Worm (Caenorhabditis elegans) whole organism, early embryonic: ENCODE data around the gene W03A5.6.

Source experiments
- B0310.2 ChIP-seq: sonication (generic microtip); optimal IDR thresholded peaks from 2 replicates; lab custom pipeline; 2016; ENCODE audit warnings: mild to moderate bottlenecking, missing genetic modification characterization, missing compliant biosample characterization
- F13C5.2 ChIP-seq: sonication (generic microtip); optimal IDR thresholded peaks from 2 replicates; lab custom pipeline; 2017; ENCODE audit warnings: mild to moderate bottlenecking, missing genetic modification characterization, inconsistent platforms, missing compliant biosample characterization
- aly-1 ChIP-seq: sonication (generic microtip); optimal IDR thresholded peaks from 2 replicates; lab custom pipeline; 2016; ENCODE audit warnings: missing genetic modification characterization, missing compliant biosample characterization
- ama-1 ChIP-seq: fragments of 150-350 bp; optimal IDR thresholded peaks from 2 replicates; lab custom pipeline; 2014
- ceh-13 ChIP-seq: fragments of 200-800 bp; sonication (Bioruptor generic); optimal IDR thresholded peaks from 2 replicates; lab custom pipeline; 2018; ENCODE audit warnings: mild to moderate bottlenecking, missing genetic modification characterization, missing compliant biosample characterization
- ceh-36 ChIP-seq: sonication (generic microtip); optimal IDR thresholded peaks from 2 replicates; lab custom pipeline; 2016; ENCODE audit warnings: missing genetic modification characterization, inconsistent platforms, missing compliant biosample characterization
- ets-7 ChIP-seq: sonication (generic microtip); optimal IDR thresholded peaks from 2 replicates; lab custom pipeline; 2016; ENCODE audit warnings: missing genotype, missing genetic modification characterization, missing compliant biosample characterization
- flt-1 ChIP-seq: fragments of 200-800 bp; sonication (Bioruptor generic); IDR thresholded peaks from 2 replicates; pipeline ENCODE4 v1.3.6; 2022; ENCODE audit warnings: missing genetic modification characterization, missing compliant biosample characterization
- hmbx-1 ChIP-seq: sonication (generic microtip); optimal IDR thresholded peaks from 2 replicates; lab custom pipeline; 2016; ENCODE audit warnings: mild to moderate bottlenecking, missing genetic modification characterization, missing compliant biosample characterization
- hmg-4 ChIP-seq: fragments of 200-800 bp; sonication (Bioruptor generic); optimal IDR thresholded peaks from 2 replicates; lab custom pipeline; 2018; ENCODE audit warnings: mild to moderate bottlenecking, missing genetic modification characterization, missing compliant biosample characterization
- hnd-1 ChIP-seq: sonication (generic microtip); optimal IDR thresholded peaks from 2 replicates; lab custom pipeline; 2016; ENCODE audit warnings: missing genetic modification characterization, missing compliant biosample characterization
- pes-1 ChIP-seq: fragments of 200-800 bp; sonication (Bioruptor generic); IDR thresholded peaks from 2 replicates; pipeline ENCODE4 v1.3.6; 2022; ENCODE audit warnings: missing genetic modification reagents, missing genetic modification characterization, missing compliant biosample characterization
- scrt-1 ChIP-seq: fragments of 200-800 bp; sonication (Bioruptor generic); IDR thresholded peaks from 2 replicates; pipeline ENCODE4 v1.3.6; 2022; ENCODE audit warnings: missing genetic modification characterization, missing compliant biosample characterization
- sea-1 ChIP-seq: fragments of 200-800 bp; sonication (Bioruptor generic); conservative IDR thresholded peaks from 2 replicates; pipeline ENCODE4 v1.3.6; 2022; ENCODE audit warnings: missing genetic modification characterization, missing compliant biosample characterization
- tbx-11 ChIP-seq: fragments of 200-800 bp; sonication (Bioruptor generic); IDR thresholded peaks from 2 replicates; pipeline ENCODE4 v1.3.6; 2022; ENCODE audit warnings: missing genetic modification characterization, missing compliant biosample characterization
- tbx-37 ChIP-seq: fragments of 200-800 bp; sonication (Bioruptor generic); conservative IDR thresholded peaks from 2 replicates; pipeline ENCODE4 v1.3.6; 2022; ENCODE audit warnings: missing genetic modification reagents, missing genetic modification characterization, missing compliant biosample characterization
- tra-4 ChIP-seq: sonication (generic microtip); optimal IDR thresholded peaks from 2 replicates; lab custom pipeline; 2017; ENCODE audit warnings: missing genetic modification characterization, missing compliant biosample characterization

The W03A5.6 gene

ce11 chrIII:5407588-5407987 is 32.9 kb downstream of the W03A5.6 start, which contains the start of gene W03A5.1:
Gene W03A5.1, plus strand, starts transcription at chrIII:5407888.
- TF ChIP-seq sea-1, result no peak
- no peak for TF ChIP-seq flt-1 (GFP tag; lab: Robert Waterston, UW)
- TF ChIP-seq pes-1 (GFP tag; lab: Robert Waterston, UW), result no peak
- TF ChIP-seq ceh-36 (tag; lab: Kevin White, UChicago), result no peak
- no peak for TF ChIP-seq ceh-13 (GFP tag; lab: Kevin White, UChicago)
- TF ChIP-seq hmg-4 (GFP tag; lab: Kevin White, UChicago), result no peak
- no peak for TF ChIP-seq tra-4 (tag; lab: Kevin White, UChicago)
- TF ChIP-seq ama-1 (lab: Kevin White, UChicago), result no peak
- TF ChIP-seq tbx-11 (GFP tag; lab: Robert Waterston, UW), result no peak
- no peak for TF ChIP-seq B0310.2 (tag; lab: Kevin White, UChicago)
- no peak for TF ChIP-seq scrt-1 (GFP tag; lab: Robert Waterston, UW)
- TF ChIP-seq aly-1, result no peak
- TF ChIP-seq hnd-1 (tag; lab: Kevin White, UChicago), result no peak
- no peak for TF ChIP-seq ets-7
- TF ChIP-seq F13C5.2, result no peak

DNA sequence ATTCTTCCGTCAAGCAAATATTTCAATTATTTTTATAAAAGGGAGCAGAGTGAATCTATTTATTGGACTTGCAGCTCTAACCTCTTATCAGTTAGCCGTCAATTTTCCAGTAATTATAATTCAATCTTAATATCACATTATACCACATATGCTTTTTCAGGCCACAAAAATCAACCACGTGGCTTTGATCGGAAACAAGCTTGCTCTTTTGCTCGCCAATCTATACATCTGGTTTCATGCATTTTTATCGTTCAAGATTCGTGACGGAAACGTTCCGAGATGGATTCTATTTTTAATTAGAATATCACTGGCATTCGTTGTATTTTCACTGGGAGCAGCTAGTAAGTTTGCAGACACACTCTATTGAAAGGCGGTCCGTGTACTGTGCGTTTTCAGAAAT is 33.4 kb downstream of the W03A5.6 start:
- no peak for TF ChIP-seq aly-1
- no peak for TF ChIP-seq sea-1
- TF ChIP-seq ets-7, result no peak
- TF ChIP-seq F13C5.2, result no peak
- no peak for TF ChIP-seq hmg-4 (GFP tag; lab: Kevin White, UChicago)
- TF ChIP-seq ceh-13 (GFP tag; lab: Kevin White, UChicago), result no peak
- TF ChIP-seq flt-1 (GFP tag; lab: Robert Waterston, UW), result no peak
- TF ChIP-seq pes-1 (GFP tag; lab: Robert Waterston, UW), result no peak
- no peak for TF ChIP-seq tra-4 (tag; lab: Kevin White, UChicago)
- TF ChIP-seq B0310.2 (tag; lab: Kevin White, UChicago), result no peak
- no peak for TF ChIP-seq hnd-1 (tag; lab: Kevin White, UChicago)
- TF ChIP-seq tbx-37 (GFP tag; lab: Robert Waterston, UW), result no peak
- no peak for TF ChIP-seq ama-1 (lab: Kevin White, UChicago)
- TF ChIP-seq scrt-1 (GFP tag; lab: Robert Waterston, UW), result no peak
- TF ChIP-seq hmbx-1 (tag; lab: Kevin White, UChicago), result no peak
- TF ChIP-seq tbx-11 (GFP tag; lab: Robert Waterston, UW), result no peak
- TF ChIP-seq ceh-36 (tag; lab: Kevin White, UChicago), result no peak

DNA sequence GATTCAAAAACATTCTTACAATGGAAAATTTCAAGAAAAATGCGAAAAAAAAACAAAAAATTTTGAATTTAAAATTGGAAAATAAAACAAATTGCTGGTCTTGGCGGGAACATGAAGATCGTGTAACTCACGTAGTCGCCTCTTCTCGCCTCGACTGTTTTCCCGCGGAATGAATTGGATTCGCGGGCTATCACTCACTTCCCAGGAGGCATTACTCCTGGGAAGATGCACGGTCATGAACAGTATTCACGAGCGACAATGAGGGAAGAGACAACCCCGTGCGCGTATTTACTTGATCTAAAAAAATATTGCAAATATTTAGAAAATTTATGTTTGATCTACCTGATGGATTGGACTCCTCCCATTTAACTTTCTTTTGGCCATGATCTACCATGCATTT is 34.1 kb downstream of the W03A5.6 start:
- TF ChIP-seq pes-1 (GFP tag; lab: Robert Waterston, UW) (no peak), tbx-11 (GFP tag; lab: Robert Waterston, UW) (no peak)

DNA sequence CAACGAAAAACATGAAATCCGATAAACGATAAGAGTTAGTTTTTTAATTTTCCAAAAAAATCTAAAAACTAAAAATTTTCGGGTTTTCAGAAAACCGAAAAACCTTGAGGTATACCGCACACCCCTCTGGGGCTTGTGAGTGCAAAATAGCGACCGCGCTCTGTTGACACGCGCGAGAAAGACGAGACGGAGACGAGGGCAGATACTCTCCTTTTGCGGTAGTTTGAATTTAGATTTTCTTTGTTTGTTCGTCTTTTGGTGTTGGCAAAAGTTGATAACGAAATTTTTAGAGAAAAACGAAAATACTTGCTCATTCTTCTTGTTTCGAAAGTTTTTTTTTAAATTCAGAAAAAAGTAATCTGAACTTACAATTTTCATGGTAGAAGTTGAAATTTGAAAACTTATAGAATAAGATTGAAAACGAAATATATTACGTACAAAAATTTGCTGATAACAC is 34.8 kb downstream of the W03A5.6 start, which contains the start of the genes W03A5.2 and Y32H12A.8:
W03A5.2 (plus strand) TSS at position 407 of the 457 bp plus-strand sequence.
Y32H12A.8 (minus strand) TSS at position 410 of the 457 bp plus-strand sequence.
- no peak for TF ChIP-seq hnd-1 (tag; lab: Kevin White, UChicago)
- no peak for TF ChIP-seq hmg-4 (GFP tag; lab: Kevin White, UChicago)
- no peak for TF ChIP-seq sea-1

DNA sequence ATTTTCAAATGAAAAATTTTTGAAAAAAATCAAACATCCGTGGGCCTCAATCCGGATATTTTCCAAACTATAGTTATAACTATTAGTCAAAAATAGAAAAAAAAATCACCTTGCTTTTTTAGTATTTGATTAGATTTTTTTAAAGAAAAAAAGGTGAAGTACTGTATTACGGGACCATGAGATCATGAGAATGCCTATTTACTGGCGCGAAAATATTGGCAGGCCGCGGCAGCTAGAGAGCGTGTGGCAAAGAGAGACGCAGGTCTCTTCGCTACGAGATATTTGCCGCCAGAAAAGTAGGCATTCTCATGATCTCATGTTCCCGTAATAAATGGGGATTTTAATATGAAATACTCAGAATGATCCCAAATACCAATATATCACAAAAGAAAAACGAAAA is 35.4 kb downstream of the W03A5.6 start:
- TF ChIP-seq ama-1 (lab: Kevin White, UChicago) (no peak), sea-1 (no peak), tra-4 (tag; lab: Kevin White, UChicago) (no peak), tbx-11 (GFP tag; lab: Robert Waterston, UW) (no peak), flt-1 (GFP tag; lab: Robert Waterston, UW) (no peak), scrt-1 (GFP tag; lab: Robert Waterston, UW) (no peak), hnd-1 (tag; lab: Kevin White, UChicago) (no peak), B0310.2 (tag; lab: Kevin White, UChicago) (no peak), ets-7 (no peak), aly-1 (no peak), ceh-36 (tag; lab: Kevin White, UChicago) (no peak), hmbx-1 (tag; lab: Kevin White, UChicago) (no peak), pes-1 (GFP tag; lab: Robert Waterston, UW) (no peak), ceh-13 (GFP tag; lab: Kevin White, UChicago) (no peak), hmg-4 (GFP tag; lab: Kevin White, UChicago) (no peak), F13C5.2 (no peak)

- TF ChIP-seq scrt-1 (GFP tag; lab: Robert Waterston, UW) (no peak), ceh-13 (GFP tag; lab: Kevin White, UChicago) (no peak), hmg-4 (GFP tag; lab: Kevin White, UChicago) (no peak), aly-1 (no peak), hnd-1 (tag; lab: Kevin White, UChicago) (no peak), tbx-37 (GFP tag; lab: Robert Waterston, UW) (no peak), B0310.2 (tag; lab: Kevin White, UChicago) (no peak)
These were observed 38.0 kb downstream of the W03A5.6 start for ce11 chrIII:5402419-5402818.

DNA sequence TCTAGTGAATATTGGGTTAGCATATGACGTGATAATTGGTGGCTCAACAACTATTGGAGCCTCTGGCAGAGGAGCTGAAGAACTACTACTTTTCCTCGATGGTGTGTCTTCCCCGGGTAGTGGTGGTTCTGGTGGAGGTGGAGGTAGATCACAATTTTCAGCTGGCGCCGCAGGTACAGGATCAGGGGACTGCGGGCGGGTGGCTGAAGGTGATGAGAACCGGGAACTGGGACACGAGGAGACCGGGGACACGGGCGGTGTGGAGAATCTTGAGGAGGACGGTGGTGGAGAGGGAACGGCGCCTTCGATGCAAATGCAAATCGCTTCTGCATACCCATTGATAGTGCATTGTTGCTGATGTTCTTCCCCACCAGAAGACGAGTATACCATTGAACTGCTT is 44.7 kb downstream of the W03A5.6 start:
- TF ChIP-seq hmg-4 (GFP tag; lab: Kevin White, UChicago) (no peak), scrt-1 (GFP tag; lab: Robert Waterston, UW) (no peak), ets-7 (no peak), tbx-11 (GFP tag; lab: Robert Waterston, UW) (no peak), ceh-13 (GFP tag; lab: Kevin White, UChicago) (no peak)

DNA sequence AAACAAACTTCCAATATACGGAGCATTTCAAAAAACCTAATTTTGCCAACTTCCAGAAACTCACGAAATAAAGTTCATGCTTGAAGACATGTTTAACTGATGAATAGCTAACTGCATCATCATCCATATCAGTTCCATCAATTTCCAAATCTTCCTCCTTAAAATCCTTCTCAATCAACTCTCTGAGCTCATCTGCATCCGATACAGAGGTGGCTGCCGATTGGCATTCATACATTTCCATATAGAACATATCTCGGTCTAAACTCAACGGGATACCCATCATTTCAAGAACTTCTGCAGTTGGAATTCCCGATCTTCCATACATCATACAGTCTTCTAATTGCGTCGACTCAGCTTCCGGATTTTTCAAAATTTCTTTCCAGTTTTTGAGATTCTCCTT is 51.1 kb downstream of the W03A5.6 start:
- TF ChIP-seq tbx-11 (GFP tag; lab: Robert Waterston, UW) (no peak), ceh-36 (tag; lab: Kevin White, UChicago) (no peak), ceh-13 (GFP tag; lab: Kevin White, UChicago) (no peak), tra-4 (tag; lab: Kevin White, UChicago) (no peak)
